Fruit fly (Drosophila melanogaster): ENCODE results near the gene Octbeta1R.

Gene Octbeta1R

DNA sequence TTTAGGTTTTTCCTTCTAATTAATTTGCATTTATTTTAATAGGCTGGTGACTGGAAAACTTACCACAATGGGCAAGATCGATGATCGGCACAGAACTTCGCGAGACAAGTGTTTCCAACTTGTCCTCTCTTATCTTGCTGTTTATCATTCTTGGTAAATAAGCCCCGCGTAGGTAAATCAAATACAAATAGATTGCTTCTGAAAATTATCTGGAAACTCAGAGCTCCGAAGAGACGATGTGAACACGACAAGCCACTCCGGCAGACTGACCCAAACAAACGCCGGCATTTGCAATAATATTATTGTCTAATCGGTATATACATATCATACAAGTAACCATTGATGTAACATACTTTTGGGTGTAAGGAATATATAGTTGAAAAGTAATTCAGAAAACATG is 33.3 kb downstream of the Octbeta1R start, which contains the start of gene CG33099 (continued):
- no peak for TF ChIP-seq MBD-R2 (GFP tag; IDR thresholded peaks at IDR 0.05)
- TF ChIP-seq Fer1 (GFP tag; optimal IDR thresholded peaks at IDR 0.05), result peak; percentile 71
- 0 out of 3 replicates have a peak, but pooled peaks have one; percentile 34 for TF ChIP-seq zfh1 (GFP tag; IDR thresholded peaks at IDR 0.05)
- TF ChIP-seq BtbVII (GFP tag; optimal IDR thresholded peaks at IDR 0.05), result peak; percentile 19
- TF ChIP-seq CrebB (tag; optimal IDR thresholded peaks at IDR 0.05), result peak; percentile 64
- no peak for TF ChIP-seq eyg (GFP tag; optimal IDR thresholded peaks at IDR 0.05)
- TF ChIP-seq Rfx (GFP tag; IDR thresholded peaks at IDR 0.05), result peak; percentile 57; the same call in 1 of the 2 replicates
- TF ChIP-seq Hey (tag; optimal IDR thresholded peaks at IDR 0.05), result peak; percentile 51
- peak; percentile 67 for TF ChIP-seq CG1233 (GFP tag; optimal IDR thresholded peaks at IDR 0.05)
- TF ChIP-seq CG1529 (GFP tag; optimal IDR thresholded peaks at IDR 0.05), result no peak
- peak; percentile 58 for TF ChIP-seq CG4328 (GFP tag; optimal IDR thresholded peaks at IDR 0.05)
- TF ChIP-seq fd102C (GFP tag; optimal IDR thresholded peaks at IDR 0.05), result peak; percentile 67
- TF ChIP-seq Mad (GFP tag; optimal IDR thresholded peaks at IDR 0.05), result peak; percentile 31
- no peak for TF ChIP-seq br (optimal IDR thresholded peaks at IDR 0.05)
- TF ChIP-seq Awh (GFP tag; IDR thresholded peaks at IDR 0.05), result 0 out of 2 replicates have a peak, but pooled peaks have one; percentile 40
- no peak for TF ChIP-seq repo (GFP tag; optimal IDR thresholded peaks at IDR 0.05)
- TF ChIP-seq tap (tag; optimal IDR thresholded peaks at IDR 0.05), result peak; percentile 4
- peak; percentile 22; the same call in 1 of the 2 replicates for TF ChIP-seq Drgx (GFP tag; IDR thresholded peaks at IDR 0.05)
- peak; percentile 6 for TF ChIP-seq grau (tag; optimal IDR thresholded peaks at IDR 0.05)
- peak; percentile 71; the same call in 1 of the 2 replicates for TF ChIP-seq CG14014 (GFP tag; IDR thresholded peaks at IDR 0.05)
- TF ChIP-seq zen (tag; optimal IDR thresholded peaks at IDR 0.05), result peak; percentile 41
- TF ChIP-seq grn (GFP tag; optimal IDR thresholded peaks at IDR 0.05), result peak; percentile 72
- peak; percentile 60 for TF ChIP-seq CG10209 (GFP tag; optimal IDR thresholded peaks at IDR 0.05)
- TF ChIP-seq CG7357 (GFP tag; IDR thresholded peaks at IDR 0.05), result no peak
- no peak for TF ChIP-seq CG11093 (GFP tag; IDR thresholded peaks at IDR 0.05)

DNA sequence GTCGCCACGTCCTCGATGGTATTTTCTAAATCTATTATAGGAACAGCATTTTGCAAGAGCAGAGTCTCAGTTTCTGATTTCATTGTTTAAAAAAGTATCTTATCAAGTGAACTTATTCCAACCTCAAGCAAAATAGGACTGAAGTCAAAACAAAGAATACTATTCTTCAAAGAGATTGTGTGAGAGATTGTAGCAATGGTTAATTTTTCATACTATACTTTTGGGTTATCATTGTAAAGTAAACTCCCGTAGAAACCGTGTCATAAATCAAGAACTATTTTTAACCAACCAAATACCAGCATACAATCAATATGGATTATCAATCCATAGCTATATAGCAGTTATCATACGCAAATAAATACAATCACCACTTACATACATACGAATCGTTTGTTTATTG is 34.8 kb downstream of the Octbeta1R start, which contains the start of gene CG33093:
CG33093 (minus strand) TSS at position 122 of the 400 bp plus-strand sequence.
- TF ChIP-seq CG8388 (GFP tag; optimal IDR thresholded peaks at IDR 0.05) (no peak), CG4424 (GFP tag; optimal IDR thresholded peaks at IDR 0.05) (no peak), CG13424 (tag; optimal IDR thresholded peaks at IDR 0.05) (peak; percentile 7), Usf (GFP tag; optimal IDR thresholded peaks at IDR 0.05) (no peak), Hr78 (GFP tag; optimal IDR thresholded peaks at IDR 0.05) (peak in 1 of 2 experiments; percentile 65), CG8281 (tag; optimal IDR thresholded peaks at IDR 0.05) (no peak), amos (GFP tag; IDR thresholded peaks at IDR 0.05; ENCODE audit: partially characterized antibody) (peak; percentile 33; the same call in 1 of the 2 replicates), Nf-YB (GFP tag; optimal IDR thresholded peaks at IDR 0.05) (peak; percentile 14), CTCF (GFP tag; optimal IDR thresholded peaks at IDR 0.05) (peak; percentile 9), grn (GFP tag; optimal IDR thresholded peaks at IDR 0.05) (peak; percentile 74), bsh (GFP tag; optimal IDR thresholded peaks at IDR 0.05) (peak in 1 of 2 experiments; percentile 2), HmgZ (tag; optimal IDR thresholded peaks at IDR 0.05) (peak; percentile 3), az2 (GFP tag; optimal IDR thresholded peaks at IDR 0.05) (no peak)
